Fruit fly (Drosophila melanogaster) whole organism, prepupa: ENCODE measurements around the gene CG14204.
A peak's percentile ranks its signal among the peaks of the same experiment; 100 is the strongest.

Experiments
- CG15336 ChIP-seq: fragments of 200-800 bp; sonication (Bioruptor generic); IDR thresholded peaks from 2 replicates; pipeline ENCODE4 v1.3.6; 2022; ENCODE audit warnings: missing biosample characterization, missing genetic modification characterization
- CG1621 ChIP-seq: fragments of 200-800 bp; sonication (Bioruptor generic); optimal IDR thresholded peaks from 3 replicates; lab custom pipeline; 2018; ENCODE audit warnings: missing biosample characterization, mild to moderate bottlenecking, missing genetic modification characterization
- CG3919 ChIP-seq: fragments of 200-800 bp; sonication (Bioruptor generic); optimal IDR thresholded peaks from 3 replicates; lab custom pipeline; 2016; ENCODE audit warnings: missing biosample characterization, missing genetic modification characterization
- CG6163 ChIP-seq: fragments of 200-800 bp; sonication (Bioruptor generic); IDR thresholded peaks from 3 replicates; pipeline ENCODE4 v1.3.6; 2022; ENCODE audit warnings: missing biosample characterization, missing genetic modification characterization
- Eip93F ChIP-seq: fragments of 200-800 bp; sonication (Bioruptor generic); optimal IDR thresholded peaks from 2 replicates; lab custom pipeline; 2016; ENCODE audit warnings: missing biosample characterization, mild to moderate bottlenecking, missing genetic modification characterization
- Ets96B ChIP-seq: fragments of 200-800 bp; optimal IDR thresholded peaks from 2 replicates; lab custom pipeline; 2019; ENCODE audit warnings: missing biosample characterization, mild to moderate bottlenecking, missing genetic modification characterization, moderate library complexity
- Hr38 ChIP-seq: sonication (Bioruptor generic); optimal IDR thresholded peaks from 2 replicates; lab custom pipeline; 2016; ENCODE audit warnings: missing biosample characterization, missing genetic modification characterization
- dac ChIP-seq: fragments of 200-800 bp; sonication (Bioruptor generic); optimal IDR thresholded peaks from 2 replicates; lab custom pipeline; 2017; ENCODE audit warnings: missing biosample characterization, mild to moderate bottlenecking, missing genetic modification characterization

Gene CG14204

dm6 chrX:19631365-19631832 is 48.0 kb downstream of the CG14204 start (continued):
- TF ChIP-seq CG6163, result no peak; the same call in 2 of the 3 replicates
- peak; percentile 24 for TF ChIP-seq CG1621 (tag; lab: Kevin White, UChicago)
- no peak for TF ChIP-seq Hr38 (GFP tag; lab: Kevin White, UChicago)
- TF ChIP-seq Eip93F, result no peak
- no peak for TF ChIP-seq Ets96B (tag; lab: Kevin White, UChicago)
- peak; percentile 32; the same call in 1 of the 2 replicates for TF ChIP-seq CG15336 (GFP tag; lab: Robert Waterston, UW)
- TF ChIP-seq dac (GFP tag; lab: Kevin White, UChicago), result no peak
- TF ChIP-seq CG3919, result no peak
